Worm (Caenorhabditis elegans): ENCODE measurements around the gene mon-2.

ce11 chrIV:12093384-12093783 is 3.2 kb upstream of the mon-2 start, which contains the start of gene cpsf-4:
- TF ChIP-seq nhr-237 (tag; optimal IDR thresholded peaks at IDR 0.05) (no peak), mep-1 (tag; optimal IDR thresholded peaks at IDR 0.05) (no peak), blmp-1 (tag; optimal IDR thresholded peaks at IDR 0.05) (no peak), pha-4 (tag; optimal IDR thresholded peaks at IDR 0.05) (no peak), lin-13 (tag; optimal IDR thresholded peaks at IDR 0.05) (no peak), nhr-12 (tag; optimal IDR thresholded peaks at IDR 0.05) (no peak), M03D4.4 (tag; optimal IDR thresholded peaks at IDR 0.05) (no peak), ceh-83 (GFP tag; optimal IDR thresholded peaks at IDR 0.05) (no peak), bed-3 (GFP tag; optimal IDR thresholded peaks at IDR 0.05) (no peak), ceh-43 (GFP tag; optimal IDR thresholded peaks at IDR 0.05) (no peak), ces-1 (GFP tag; optimal IDR thresholded peaks at IDR 0.05) (no peak), mab-5 (tag; optimal IDR thresholded peaks at IDR 0.05) (no peak), ztf-11 (tag; optimal IDR thresholded peaks at IDR 0.05) (no peak), nhr-76 (tag; optimal IDR thresholded peaks at IDR 0.05) (no peak)
